Worm (Caenorhabditis elegans) whole organism, early embryonic: ENCODE results near the gene R05H5.3.

Experiments used
- B0310.2 ChIP-seq: sonication (generic microtip); optimal IDR thresholded peaks from 2 replicates; lab custom pipeline; 2016; ENCODE audit warnings: mild to moderate bottlenecking, missing genetic modification characterization, missing compliant biosample characterization
- F13C5.2 ChIP-seq: sonication (generic microtip); optimal IDR thresholded peaks from 2 replicates; lab custom pipeline; 2017; ENCODE audit warnings: mild to moderate bottlenecking, missing genetic modification characterization, inconsistent platforms, missing compliant biosample characterization
- aly-1 ChIP-seq: sonication (generic microtip); optimal IDR thresholded peaks from 2 replicates; lab custom pipeline; 2016; ENCODE audit warnings: missing genetic modification characterization, missing compliant biosample characterization
- ama-1 ChIP-seq: fragments of 150-350 bp; optimal IDR thresholded peaks from 2 replicates; lab custom pipeline; 2014
- ceh-13 ChIP-seq: fragments of 200-800 bp; sonication (Bioruptor generic); optimal IDR thresholded peaks from 2 replicates; lab custom pipeline; 2018; ENCODE audit warnings: mild to moderate bottlenecking, missing genetic modification characterization, missing compliant biosample characterization
- ceh-36 ChIP-seq: sonication (generic microtip); optimal IDR thresholded peaks from 2 replicates; lab custom pipeline; 2016; ENCODE audit warnings: missing genetic modification characterization, inconsistent platforms, missing compliant biosample characterization
- ets-7 ChIP-seq: sonication (generic microtip); optimal IDR thresholded peaks from 2 replicates; lab custom pipeline; 2016; ENCODE audit warnings: missing genotype, missing genetic modification characterization, missing compliant biosample characterization
- flt-1 ChIP-seq: fragments of 200-800 bp; sonication (Bioruptor generic); IDR thresholded peaks from 2 replicates; pipeline ENCODE4 v1.3.6; 2022; ENCODE audit warnings: missing genetic modification characterization, missing compliant biosample characterization
- hmbx-1 ChIP-seq: sonication (generic microtip); optimal IDR thresholded peaks from 2 replicates; lab custom pipeline; 2016; ENCODE audit warnings: mild to moderate bottlenecking, missing genetic modification characterization, missing compliant biosample characterization
- hmg-4 ChIP-seq: fragments of 200-800 bp; sonication (Bioruptor generic); optimal IDR thresholded peaks from 2 replicates; lab custom pipeline; 2018; ENCODE audit warnings: mild to moderate bottlenecking, missing genetic modification characterization, missing compliant biosample characterization
- hnd-1 ChIP-seq: sonication (generic microtip); optimal IDR thresholded peaks from 2 replicates; lab custom pipeline; 2016; ENCODE audit warnings: missing genetic modification characterization, missing compliant biosample characterization
- pes-1 ChIP-seq: fragments of 200-800 bp; sonication (Bioruptor generic); IDR thresholded peaks from 2 replicates; pipeline ENCODE4 v1.3.6; 2022; ENCODE audit warnings: missing genetic modification reagents, missing genetic modification characterization, missing compliant biosample characterization
- scrt-1 ChIP-seq: fragments of 200-800 bp; sonication (Bioruptor generic); IDR thresholded peaks from 2 replicates; pipeline ENCODE4 v1.3.6; 2022; ENCODE audit warnings: missing genetic modification characterization, missing compliant biosample characterization
- sea-1 ChIP-seq: fragments of 200-800 bp; sonication (Bioruptor generic); conservative IDR thresholded peaks from 2 replicates; pipeline ENCODE4 v1.3.6; 2022; ENCODE audit warnings: missing genetic modification characterization, missing compliant biosample characterization
- tbx-11 ChIP-seq: fragments of 200-800 bp; sonication (Bioruptor generic); IDR thresholded peaks from 2 replicates; pipeline ENCODE4 v1.3.6; 2022; ENCODE audit warnings: missing genetic modification characterization, missing compliant biosample characterization
- tbx-37 ChIP-seq: fragments of 200-800 bp; sonication (Bioruptor generic); conservative IDR thresholded peaks from 2 replicates; pipeline ENCODE4 v1.3.6; 2022; ENCODE audit warnings: missing genetic modification reagents, missing genetic modification characterization, missing compliant biosample characterization
- tra-4 ChIP-seq: sonication (generic microtip); optimal IDR thresholded peaks from 2 replicates; lab custom pipeline; 2017; ENCODE audit warnings: missing genetic modification characterization, missing compliant biosample characterization

The R05H5.3 gene

DNA sequence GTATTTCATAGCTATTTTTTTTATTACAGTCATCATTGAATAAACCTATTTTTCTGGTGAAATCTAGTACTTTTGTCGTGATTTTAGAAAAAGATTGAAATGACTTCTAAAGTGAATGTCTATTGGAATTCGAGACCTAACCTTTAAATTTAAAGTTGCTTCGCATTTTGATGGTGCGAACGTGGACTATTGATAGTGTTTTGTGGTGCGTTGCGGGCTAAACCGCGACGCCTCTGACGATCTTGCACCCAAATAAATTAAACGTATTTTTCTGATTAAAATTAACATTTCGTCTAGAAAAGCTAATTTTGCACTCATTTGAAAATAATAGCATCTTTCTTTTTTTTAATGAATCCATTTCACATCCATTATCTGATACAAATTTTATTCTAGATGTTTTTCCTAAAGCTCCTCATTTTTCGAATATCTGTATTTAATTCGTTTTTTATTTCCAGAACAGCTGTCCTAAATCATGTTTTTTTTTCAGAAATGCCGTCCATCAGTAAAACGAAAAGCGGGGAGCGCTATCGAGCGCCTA lies 24.9 kb upstream of the R05H5.3 start, which contains the start of gene wbp-11:
Gene wbp-11 (plus strand): TSS at position 488 of the 538 bp plus-strand sequence.
- TF ChIP-seq F13C5.2 (tag; lab: Kevin White, UChicago): no peak
- no peak for TF ChIP-seq aly-1 (tag; lab: Kevin White, UChicago)
- TF ChIP-seq sea-1: no peak

DNA sequence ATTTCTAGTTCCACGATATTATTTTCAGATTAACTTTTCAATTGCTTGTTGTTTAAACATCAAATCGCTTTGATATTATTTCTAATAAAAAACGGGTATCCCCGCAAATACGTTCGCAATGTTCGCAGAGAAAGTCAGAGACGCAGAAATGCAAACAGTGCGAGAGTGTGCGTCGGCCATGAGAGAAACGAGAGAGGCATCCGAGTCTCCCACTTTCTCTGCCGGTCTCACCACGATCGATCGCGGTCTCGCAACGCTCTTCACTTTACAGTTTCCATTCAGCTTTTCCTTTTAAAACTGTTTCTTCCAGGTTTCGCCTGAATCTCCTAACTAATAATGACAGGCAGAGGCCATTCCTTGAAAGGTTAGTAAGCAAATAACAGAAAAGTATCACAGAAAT lies 23.1 kb upstream of the R05H5.3 start, which contains the start of gene F33H1.4:
Gene F33H1.4 (plus strand): TSS at position 311 of the 400 bp plus-strand sequence.
- TF ChIP-seq tbx-11: no peak
- no peak for TF ChIP-seq tbx-37 (GFP tag; lab: Robert Waterston, UW)
- TF ChIP-seq ceh-36: no peak
- no peak for TF ChIP-seq hnd-1 (tag; lab: Kevin White, UChicago)
- no peak for TF ChIP-seq ceh-13 (GFP tag; lab: Kevin White, UChicago)
- TF ChIP-seq F13C5.2 (tag; lab: Kevin White, UChicago): peak; percentile 45
- peak; percentile 3 for TF ChIP-seq ama-1 (lab: Kevin White, UChicago)
- TF ChIP-seq scrt-1 (GFP tag; lab: Robert Waterston, UW): no peak

DNA sequence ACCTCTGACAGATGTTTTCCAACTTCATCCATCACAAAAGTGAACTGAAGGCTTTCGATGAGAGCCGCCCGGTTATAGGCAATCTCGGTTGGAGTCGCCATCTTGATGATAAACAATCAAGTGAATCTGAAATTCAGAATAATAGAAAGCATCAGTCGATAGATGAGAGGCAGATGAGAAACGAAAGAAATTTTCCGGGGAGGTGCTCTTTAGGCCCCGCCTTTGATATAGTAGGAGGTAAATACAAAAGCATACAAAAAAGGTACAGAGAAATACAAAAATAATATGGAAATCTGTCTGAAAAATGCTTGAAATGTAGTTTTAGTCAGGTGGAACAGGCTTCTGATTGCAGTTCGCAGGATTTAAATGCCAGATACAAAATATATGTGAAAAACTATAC lies 14.8 kb upstream of the R05H5.3 start, which contains the start of gene srd-1:
Gene srd-1 (minus strand): TSS at position 101 of the 400 bp plus-strand sequence.
- TF ChIP-seq scrt-1 (GFP tag; lab: Robert Waterston, UW): no peak
- no peak for TF ChIP-seq hnd-1 (tag; lab: Kevin White, UChicago)
- no peak for TF ChIP-seq ama-1 (lab: Kevin White, UChicago)
- no peak for TF ChIP-seq tbx-11
- TF ChIP-seq tbx-37 (GFP tag; lab: Robert Waterston, UW): no peak
- TF ChIP-seq F13C5.2 (tag; lab: Kevin White, UChicago): no peak
- TF ChIP-seq sea-1: no peak

DNA sequence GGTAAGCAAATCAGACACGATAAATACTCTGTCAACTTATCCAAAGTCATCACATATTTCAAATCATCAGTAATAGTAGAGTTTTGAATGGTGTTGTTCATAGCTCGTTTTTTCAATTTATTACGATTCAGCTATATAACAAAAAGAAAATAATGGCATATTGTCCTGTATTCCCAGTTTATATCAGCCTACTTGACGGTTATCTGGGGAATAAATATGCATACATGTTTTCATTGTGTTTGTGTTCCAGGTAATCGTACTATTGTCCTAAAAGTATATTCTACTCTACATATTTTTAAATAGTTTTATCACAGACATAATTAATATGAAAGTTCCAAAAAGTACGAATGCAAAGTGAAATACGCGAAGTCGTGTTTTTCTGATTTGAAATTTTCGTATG lies 9.6 kb upstream of the R05H5.3 start, which contains the start of gene srd-2:
Gene srd-2 (minus strand): TSS at position 101 of the 400 bp plus-strand sequence.
- TF ChIP-seq B0310.2 (tag; lab: Kevin White, UChicago) (no peak), scrt-1 (GFP tag; lab: Robert Waterston, UW) (no peak), sea-1 (no peak), hmbx-1 (tag; lab: Kevin White, UChicago) (no peak), hnd-1 (tag; lab: Kevin White, UChicago) (no peak), hmg-4 (GFP tag; lab: Kevin White, UChicago) (no peak), flt-1 (GFP tag; lab: Robert Waterston, UW) (no peak), tra-4 (tag; lab: Kevin White, UChicago) (no peak), ets-7 (no peak), ceh-36 (no peak), ceh-13 (GFP tag; lab: Kevin White, UChicago) (no peak)

DNA sequence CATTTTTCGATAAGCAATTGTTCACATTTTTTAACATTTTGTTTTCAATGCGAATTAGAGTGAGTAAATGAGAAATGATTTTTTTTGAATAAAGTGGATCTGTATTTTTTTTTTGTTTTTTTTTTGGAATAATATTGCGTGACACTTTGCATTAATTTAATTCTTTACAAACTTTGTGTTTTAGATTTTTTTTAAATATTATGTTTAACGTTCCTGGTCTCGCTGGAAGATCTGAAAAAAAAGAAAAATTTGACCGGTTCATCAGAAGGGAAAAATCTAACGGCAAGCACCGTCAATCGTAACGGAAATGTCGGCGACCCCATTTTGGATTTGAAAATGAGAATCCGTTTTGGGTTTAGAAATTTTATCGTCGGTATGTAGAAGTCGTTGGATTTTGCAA lies 8.1 kb upstream of the R05H5.3 start, which contains the start of gene cdc-25.4:
Gene cdc-25.4 (minus strand): TSS at position 101 of the 400 bp plus-strand sequence.
- no peak for TF ChIP-seq ceh-13 (GFP tag; lab: Kevin White, UChicago)

DNA sequence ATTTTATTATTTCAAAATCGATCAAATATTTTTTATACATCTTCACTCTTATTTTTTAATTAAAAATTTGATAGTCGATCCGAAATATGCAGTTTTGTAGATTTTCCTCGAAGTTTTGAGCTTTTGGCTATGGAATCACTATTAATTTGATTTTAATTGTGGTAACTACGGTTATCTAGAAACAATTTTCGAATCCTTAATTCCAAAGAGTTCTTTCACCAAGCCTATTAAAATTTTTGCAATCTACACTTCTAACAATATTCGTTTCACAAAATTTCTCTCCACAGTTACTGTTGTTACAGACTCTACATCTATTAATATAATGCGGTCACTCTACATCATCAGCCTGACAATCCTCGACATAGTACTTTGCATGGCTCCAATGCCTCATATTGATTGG lies 5.2 kb upstream of the R05H5.3 start, which contains the start of gene R05H5.7:
Gene R05H5.7 (plus strand): TSS at position 301 of the 400 bp plus-strand sequence.
- TF ChIP-seq tra-4 (tag; lab: Kevin White, UChicago) (no peak), hnd-1 (tag; lab: Kevin White, UChicago) (no peak), tbx-11 (no peak), pes-1 (no peak), ama-1 (lab: Kevin White, UChicago) (no peak), hmg-4 (GFP tag; lab: Kevin White, UChicago) (no peak), aly-1 (tag; lab: Kevin White, UChicago) (no peak), sea-1 (no peak), B0310.2 (tag; lab: Kevin White, UChicago) (no peak), flt-1 (GFP tag; lab: Robert Waterston, UW) (no peak), ets-7 (no peak)

DNA sequence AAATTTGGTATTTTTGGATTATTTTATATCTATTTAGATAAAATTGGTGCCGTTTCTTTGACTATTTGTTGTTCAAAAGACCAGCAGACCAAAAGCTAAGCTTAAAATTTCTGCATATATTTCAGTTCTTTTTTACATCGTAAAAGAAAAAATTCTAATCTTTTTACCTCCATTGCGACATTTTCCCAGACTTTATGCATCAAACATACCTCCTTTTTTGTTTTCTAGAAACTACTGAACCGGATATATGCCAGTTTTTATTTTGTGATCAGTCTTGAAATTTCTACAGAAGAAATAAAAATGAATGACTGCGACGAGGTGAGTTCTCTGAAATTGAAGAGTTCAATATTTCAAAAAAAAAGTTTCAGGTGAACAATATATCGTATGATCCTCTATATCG lies 2.8 kb upstream of the R05H5.3 start, which contains the start of gene srb-6:
Gene srb-6 (plus strand): TSS at position 301 of the 400 bp plus-strand sequence.
- TF ChIP-seq ama-1 (lab: Kevin White, UChicago) (no peak), hmg-4 (GFP tag; lab: Kevin White, UChicago) (no peak), F13C5.2 (tag; lab: Kevin White, UChicago) (no peak), tbx-37 (GFP tag; lab: Robert Waterston, UW) (no peak), flt-1 (GFP tag; lab: Robert Waterston, UW) (no peak), ceh-13 (GFP tag; lab: Kevin White, UChicago) (no peak), hmbx-1 (tag; lab: Kevin White, UChicago) (no peak), B0310.2 (tag; lab: Kevin White, UChicago) (no peak), pes-1 (no peak), scrt-1 (GFP tag; lab: Robert Waterston, UW) (no peak), ceh-36 (no peak), tbx-11 (no peak), hnd-1 (tag; lab: Kevin White, UChicago) (no peak), sea-1 (no peak), tra-4 (tag; lab: Kevin White, UChicago) (no peak), aly-1 (tag; lab: Kevin White, UChicago) (no peak), ets-7 (no peak)

DNA sequence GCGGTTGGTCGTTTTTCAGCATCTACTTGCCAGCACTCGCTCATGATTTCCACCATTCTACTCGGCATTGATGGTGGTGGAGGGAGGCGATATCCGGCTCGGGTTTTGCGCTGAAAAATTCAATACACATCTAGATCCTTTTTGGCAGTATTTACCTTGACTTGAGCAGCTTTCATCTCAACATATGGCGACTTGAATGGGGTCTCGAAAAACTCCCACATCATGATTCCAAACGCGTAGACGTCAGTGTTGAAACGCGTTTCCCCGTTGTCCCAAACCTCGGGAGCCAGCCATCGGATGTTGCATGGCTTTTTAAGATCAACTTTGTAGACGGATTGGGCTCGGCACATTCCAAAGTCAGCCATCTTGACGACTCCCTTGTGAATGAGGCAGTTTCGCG lies 1.1 kb downstream of the R05H5.3 start:
- TF ChIP-seq ceh-36 (no peak), F13C5.2 (tag; lab: Kevin White, UChicago) (no peak), aly-1 (tag; lab: Kevin White, UChicago) (no peak), ama-1 (lab: Kevin White, UChicago) (no peak), scrt-1 (GFP tag; lab: Robert Waterston, UW) (no peak), tbx-37 (GFP tag; lab: Robert Waterston, UW) (no peak), tra-4 (tag; lab: Kevin White, UChicago) (no peak), ets-7 (no peak), flt-1 (GFP tag; lab: Robert Waterston, UW) (no peak), tbx-11 (no peak), ceh-13 (GFP tag; lab: Kevin White, UChicago) (no peak), sea-1 (no peak), B0310.2 (tag; lab: Kevin White, UChicago) (no peak), hmbx-1 (tag; lab: Kevin White, UChicago) (no peak), hnd-1 (tag; lab: Kevin White, UChicago) (no peak), hmg-4 (GFP tag; lab: Kevin White, UChicago) (no peak), pes-1 (no peak)
